Fruit fly (Drosophila melanogaster): Measurements from ENCODE around the gene Svip.
A peak's percentile ranks its signal among the peaks of the same experiment; 100 is the strongest.

Gene Svip

DNA sequence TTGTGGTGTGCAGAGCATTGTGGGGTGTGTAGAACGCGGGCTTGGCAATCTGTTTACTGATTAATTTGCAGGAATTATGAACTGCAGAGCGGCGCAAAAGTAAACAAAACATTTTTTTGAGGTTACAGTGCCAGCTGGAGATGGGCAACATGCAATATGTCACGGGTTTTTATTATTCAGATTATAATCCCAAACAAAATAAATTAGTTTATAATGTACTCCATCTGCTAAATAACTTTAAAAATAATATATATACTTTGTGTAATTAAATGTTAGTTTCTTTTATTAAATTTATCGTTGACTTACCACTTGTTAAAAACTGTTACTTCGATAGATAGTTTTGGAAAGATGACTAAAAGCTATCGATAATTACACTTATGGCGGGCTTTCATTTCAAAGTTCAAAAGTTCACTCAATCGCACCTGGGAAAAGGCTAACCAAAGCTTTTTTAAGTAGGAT, 12.1 kb downstream of the Svip start, which contains the start of gene Fdx1 (continued):
- peak; percentile 68 for TF ChIP-seq CG17328 (GFP tag; IDR thresholded peaks at IDR 0.05)
- TF ChIP-seq nom (GFP tag; optimal IDR thresholded peaks at IDR 0.05), result no peak
- TF ChIP-seq so (GFP tag; IDR thresholded peaks at IDR 0.05), result 0 out of 3 replicates have a peak, but pooled peaks have one; percentile 27
- TF ChIP-seq D19B (GFP tag; optimal IDR thresholded peaks at IDR 0.05), result no peak
- TF ChIP-seq Hr51 (GFP tag; optimal IDR thresholded peaks at IDR 0.05), result peak in 1 of 2 experiments; percentile 51
- no peak for TF ChIP-seq tll (GFP tag; optimal IDR thresholded peaks at IDR 0.05)
- TF ChIP-seq kni (GFP tag; optimal IDR thresholded peaks at IDR 0.05), result no peak
- TF ChIP-seq sisA (GFP tag; IDR thresholded peaks at IDR 0.05), result no peak
- TF ChIP-seq ttk (GFP tag; IDR thresholded peaks at IDR 0.05), result no peak
- TF ChIP-seq CG4707 (GFP tag; optimal IDR thresholded peaks at IDR 0.05), result no peak
- no peak for TF ChIP-seq CG18011 (GFP tag; optimal IDR thresholded peaks at IDR 0.05)
- TF ChIP-seq psq (GFP tag; optimal IDR thresholded peaks at IDR 0.05), result no peak
- TF ChIP-seq trem (tag; optimal IDR thresholded peaks at IDR 0.05), result peak; percentile 34
- TF ChIP-seq CG17186 (GFP tag; optimal IDR thresholded peaks at IDR 0.05), result no peak
- peak; percentile 32 for TF ChIP-seq CG7839 (tag; optimal IDR thresholded peaks at IDR 0.05)
- no peak for TF ChIP-seq CG3726 (GFP tag; IDR thresholded peaks at IDR 0.05)
- peak; percentile 20; the same call in 1 of the 2 replicates for TF ChIP-seq vvl (GFP tag; IDR thresholded peaks at IDR 0.05)
- peak; percentile 25 for TF ChIP-seq mam (GFP tag; optimal IDR thresholded peaks at IDR 0.05)
- no peak for TF ChIP-seq Elba2 (GFP tag; optimal IDR thresholded peaks at IDR 0.05)
- TF ChIP-seq slou (GFP tag; optimal IDR thresholded peaks at IDR 0.05), result no peak
- TF ChIP-seq CG3163 (GFP tag; optimal IDR thresholded peaks at IDR 0.05), result no peak
- TF ChIP-seq ap (GFP tag; IDR thresholded peaks at IDR 0.05), result no peak; the same call in 1 of the 2 replicates
- peak; percentile 65 for TF ChIP-seq BEAF-32 (GFP tag; optimal IDR thresholded peaks at IDR 0.05)
- TF ChIP-seq CG12299 (tag; optimal IDR thresholded peaks at IDR 0.05), result peak; percentile 7
- no peak for TF ChIP-seq Sry-β (GFP tag; optimal IDR thresholded peaks at IDR 0.05)
- no peak for TF ChIP-seq Trl (optimal IDR thresholded peaks at IDR 0.05)
- no peak for TF ChIP-seq Trl (GFP tag; optimal IDR thresholded peaks at IDR 0.05)
- peak; percentile 31; the same call in 1 of the 2 replicates for TF ChIP-seq CG6272 (GFP tag; IDR thresholded peaks at IDR 0.05)
- TF ChIP-seq repo (GFP tag; optimal IDR thresholded peaks at IDR 0.05), result no peak
- no peak for TF ChIP-seq CkIIα-i1 (GFP tag; IDR thresholded peaks at IDR 0.05)
- TF ChIP-seq CG34376 (GFP tag; optimal IDR thresholded peaks at IDR 0.05), result peak; percentile 10
- 0 out of 3 replicates have a peak, but pooled peaks have one; percentile 8 for TF ChIP-seq vnd (GFP tag; IDR thresholded peaks at IDR 0.05; ENCODE audit: partially characterized antibody)
- peak; percentile 21; the same call in 1 of the 2 replicates for TF ChIP-seq esg (GFP tag; conservative IDR thresholded peaks at IDR 0.05)
- no peak for TF ChIP-seq Ets65A (GFP tag)
- TF ChIP-seq fru (optimal IDR thresholded peaks at IDR 0.05), result no peak
- no peak for TF ChIP-seq Optix (GFP tag; IDR thresholded peaks at IDR 0.05)
- TF ChIP-seq tio (GFP tag; optimal IDR thresholded peaks at IDR 0.05), result no peak
- TF ChIP-seq toy (GFP tag; IDR thresholded peaks at IDR 0.05), result no peak
- TF ChIP-seq nerfin-1 (tag; optimal IDR thresholded peaks at IDR 0.05), result no peak
- TF ChIP-seq crc (GFP tag; optimal IDR thresholded peaks at IDR 0.05), result no peak
- TF ChIP-seq CG1832 (GFP tag; optimal IDR thresholded peaks at IDR 0.05), result no peak
- no peak for TF ChIP-seq Mad (GFP tag; optimal IDR thresholded peaks at IDR 0.05)
- no peak for TF ChIP-seq mld (GFP tag; IDR thresholded peaks at IDR 0.05; ENCODE audit: partially characterized antibody)
- TF ChIP-seq Oaz (GFP tag; IDR thresholded peaks at IDR 0.05), result 0 out of 2 replicates have a peak, but pooled peaks have one; percentile 13
- TF ChIP-seq pho (GFP tag; optimal IDR thresholded peaks at IDR 0.05), result no peak
- peak; percentile 91 for TF ChIP-seq CG2116 (GFP tag; optimal IDR thresholded peaks at IDR 0.05)
- TF ChIP-seq tna (GFP tag; IDR thresholded peaks at IDR 0.05; ENCODE audit: partially characterized antibody), result no peak
- no peak for TF ChIP-seq oc (tag; optimal IDR thresholded peaks at IDR 0.05)
- peak; percentile 33 for TF ChIP-seq CG13894 (tag; optimal IDR thresholded peaks at IDR 0.05)
- TF ChIP-seq NC2α (GFP tag; optimal IDR thresholded peaks at IDR 0.05), result no peak
- TF ChIP-seq CG9797 (GFP tag; optimal IDR thresholded peaks at IDR 0.05), result no peak
